Worm (Caenorhabditis elegans): ENCODE results near the gene C34F11.8.

ce11 chrII:5170932-5171331 lies 39.8 kb downstream of the C34F11.8 start, which contains the start of gene srb-1:
- TF ChIP-seq hlh-26 (GFP tag; conservative IDR thresholded peaks at IDR 0.05) (no peak), snpc-4 (GFP tag; optimal IDR thresholded peaks at IDR 0.05) (no peak), snpc-4 (tag; optimal IDR thresholded peaks at IDR 0.05) (no peak), cebp-2 (GFP tag; IDR thresholded peaks at IDR 0.05) (no peak), lag-1 (GFP tag; IDR thresholded peaks at IDR 0.05) (no peak), cebp-1 (GFP tag; IDR thresholded peaks at IDR 0.05) (no peak), cebp-1 (tag; optimal IDR thresholded peaks at IDR 0.05) (no peak), xnd-1 (tag; optimal IDR thresholded peaks at IDR 0.05) (no peak), nhr-80 (tag; optimal IDR thresholded peaks at IDR 0.05) (no peak), unc-62 (GFP tag; optimal IDR thresholded peaks at IDR 0.05) (no peak), ceh-58 (GFP tag; IDR thresholded peaks at IDR 0.05) (no peak), K12H6.12 (tag; optimal IDR thresholded peaks at IDR 0.05) (no peak)
